Fruit fly (Drosophila melanogaster) Kc167 (cell line): Measurements from ENCODE around the gene CG8508.

ENCODE experiments used
- Myc ChIP-seq: fragments of >200 bp; optimal IDR thresholded peaks from 2 replicates; lab custom pipeline; 2017; ENCODE audit warnings: missing external identifiers
- Sin3A ChIP-seq: fragments of >200 bp; optimal IDR thresholded peaks from 2 replicates; lab custom pipeline; 2018; ENCODE audit warnings: missing external identifiers
- h ChIP-seq: fragments of >200 bp; optimal IDR thresholded peaks from 3 replicates; lab custom pipeline; 2018; ENCODE audit warnings: missing external identifiers
- insv ChIP-seq: fragments of >200 bp; optimal IDR thresholded peaks from 3 replicates; lab custom pipeline; 2018; ENCODE audit warnings: missing external identifiers
- psq ChIP-seq: fragments of >200 bp; optimal IDR thresholded peaks from 2 replicates; lab custom pipeline; 2017; ENCODE audit warnings: missing external identifiers
- ttk ChIP-seq: sonication (Bioruptor generic); optimal IDR thresholded peaks from 2 replicates; lab custom pipeline; 2017; ENCODE audit warnings: missing external identifiers

Gene CG8508

dm6 chr3R:13186396-13186795, at the start of gene CG8508:
Gene CG8508, minus strand, starts transcription at chr3R:13186496.
- TF ChIP-seq h (no peak), Myc (lab: Kevin White, UChicago) (no peak), insv (lab: Kevin White, UChicago) (no peak), Sin3A (no peak), ttk (lab: Kevin White, UChicago) (no peak), psq (lab: Kevin White, UChicago) (no peak)

dm6 chr3R:13231184-13231583, 44.9 kb upstream of the CG8508 start:
- TF ChIP-seq insv (lab: Kevin White, UChicago) (no peak), psq (lab: Kevin White, UChicago) (no peak), Sin3A (no peak), Myc (lab: Kevin White, UChicago) (no peak), ttk (lab: Kevin White, UChicago) (no peak), h (no peak)

dm6 chr3R:13221820-13222219, 35.5 kb upstream of the CG8508 start:
- TF ChIP-seq Sin3A: no peak
- no peak for TF ChIP-seq insv (lab: Kevin White, UChicago)

- no peak for TF ChIP-seq Sin3A
- no peak for TF ChIP-seq insv (lab: Kevin White, UChicago)
- no peak for TF ChIP-seq Myc (lab: Kevin White, UChicago)
- TF ChIP-seq h: no peak
- TF ChIP-seq psq (lab: Kevin White, UChicago): no peak
- no peak for TF ChIP-seq ttk (lab: Kevin White, UChicago)
These were observed 34.2 kb upstream of the CG8508 start, which contains the start of gene CG8476 for dm6 chr3R:13220478-13220877. Gene CG8476, minus strand, starts transcription at chr3R:13220578.

- no peak for TF ChIP-seq ttk (lab: Kevin White, UChicago)
- no peak for TF ChIP-seq psq (lab: Kevin White, UChicago)
- TF ChIP-seq insv (lab: Kevin White, UChicago): no peak
- TF ChIP-seq Sin3A: no peak
- no peak for TF ChIP-seq Myc (lab: Kevin White, UChicago)
- no peak for TF ChIP-seq h
These were observed 32.4 kb upstream of the CG8508 start for dm6 chr3R:13218733-13219132.

- TF ChIP-seq Sin3A: no peak
- no peak for TF ChIP-seq psq (lab: Kevin White, UChicago)
- TF ChIP-seq ttk (lab: Kevin White, UChicago): no peak
- no peak for TF ChIP-seq insv (lab: Kevin White, UChicago)
- TF ChIP-seq h: no peak
- no peak for TF ChIP-seq Myc (lab: Kevin White, UChicago)
These were observed 28.8 kb upstream of the CG8508 start for dm6 chr3R:13215100-13215499.

dm6 chr3R:13214347-13214746, 28.1 kb upstream of the CG8508 start, which contains the start of gene CG8483:
Gene CG8483, minus strand, starts transcription at chr3R:13214465.
- TF ChIP-seq ttk (lab: Kevin White, UChicago): no peak
- no peak for TF ChIP-seq insv (lab: Kevin White, UChicago)
- TF ChIP-seq psq (lab: Kevin White, UChicago): no peak
- TF ChIP-seq h: no peak

- TF ChIP-seq Myc (lab: Kevin White, UChicago): no peak
- TF ChIP-seq Sin3A: no peak
- TF ChIP-seq psq (lab: Kevin White, UChicago): no peak
- no peak for TF ChIP-seq insv (lab: Kevin White, UChicago)
- no peak for TF ChIP-seq ttk (lab: Kevin White, UChicago)
- TF ChIP-seq h: no peak
These were observed 22.2 kb upstream of the CG8508 start for dm6 chr3R:13208451-13208850.

dm6 chr3R:13200402-13200801, 14.1 kb upstream of the CG8508 start:
- no peak for TF ChIP-seq Sin3A
- no peak for TF ChIP-seq Myc (lab: Kevin White, UChicago)
- TF ChIP-seq ttk (lab: Kevin White, UChicago): no peak
- no peak for TF ChIP-seq h
- no peak for TF ChIP-seq insv (lab: Kevin White, UChicago)
- no peak for TF ChIP-seq psq (lab: Kevin White, UChicago)

dm6 chr3R:13191299-13191698, 5.0 kb upstream of the CG8508 start, which contains the start of gene CG8141:
Gene CG8141, plus strand, starts transcription at chr3R:13191599.
- TF ChIP-seq insv (lab: Kevin White, UChicago): no peak
- no peak for TF ChIP-seq h
- TF ChIP-seq ttk (lab: Kevin White, UChicago): no peak
- TF ChIP-seq Sin3A: no peak
- no peak for TF ChIP-seq Myc (lab: Kevin White, UChicago)
- TF ChIP-seq psq (lab: Kevin White, UChicago): no peak

dm6 chr3R:13188219-13188618, 1.9 kb upstream of the CG8508 start, which contains the start of gene CG14380:
Gene CG14380, plus strand, starts transcription at chr3R:13188519.
- TF ChIP-seq ttk (lab: Kevin White, UChicago) (no peak), Sin3A (no peak), psq (lab: Kevin White, UChicago) (no peak), insv (lab: Kevin White, UChicago) (no peak), Myc (lab: Kevin White, UChicago) (no peak), h (no peak)

dm6 chr3R:13181004-13181403, 5.3 kb downstream of the CG8508 start, which contains the start of gene CG8138:
Gene CG8138, plus strand, starts transcription at chr3R:13181304.
- no peak for TF ChIP-seq Myc (lab: Kevin White, UChicago)
- no peak for TF ChIP-seq Sin3A
- no peak for TF ChIP-seq h
- TF ChIP-seq ttk (lab: Kevin White, UChicago): no peak

- TF ChIP-seq Sin3A (no peak), h (no peak), Myc (lab: Kevin White, UChicago) (no peak), psq (lab: Kevin White, UChicago) (no peak), ttk (lab: Kevin White, UChicago) (no peak), insv (lab: Kevin White, UChicago) (no peak)
These were observed 30.7 kb downstream of the CG8508 start, which contains the start of gene 2mit for dm6 chr3R:13155587-13155986. Gene 2mit, minus strand, starts transcription at chr3R:13155687.
